Worm (Caenorhabditis elegans) whole organism, L2 larva: ENCODE measurements around the gene C30G12.2.

Experiments
- C34F6.9 ChIP-seq: fragments of 150-350 bp; optimal IDR thresholded peaks from 2 replicates; lab custom pipeline; 2014; ENCODE audit warnings: missing biosample characterization, missing genetic modification characterization
- F13H6.1 ChIP-seq: sonication (generic microtip); optimal IDR thresholded peaks from 2 replicates; lab custom pipeline; 2016; ENCODE audit warnings: missing genetic modification characterization, missing compliant biosample characterization
- R02D3.7 ChIP-seq: fragments of 150-350 bp; optimal IDR thresholded peaks from 2 replicates; lab custom pipeline; 2014; ENCODE audit warnings: missing biosample characterization, missing genetic modification characterization
- Y55F3AM.14 ChIP-seq: fragments of 200-800 bp; sonication (Bioruptor generic); optimal IDR thresholded peaks from 2 replicates; lab custom pipeline; 2018; ENCODE audit warnings: mild to moderate bottlenecking, missing genetic modification characterization, missing compliant biosample characterization
- ZK546.5 ChIP-seq: sonication (generic microtip); optimal IDR thresholded peaks from 2 replicates; lab custom pipeline; 2017; ENCODE audit warnings: missing biosample characterization, missing genetic modification characterization
- alr-1 ChIP-seq: fragments of 150-350 bp; optimal IDR thresholded peaks from 2 replicates; lab custom pipeline; 2014; ENCODE audit warnings: missing biosample characterization, missing genetic modification characterization
- aly-2 ChIP-seq: fragments of 150-350 bp; optimal IDR thresholded peaks from 2 replicates; lab custom pipeline; 2014; ENCODE audit warnings: missing biosample characterization, missing genetic modification characterization
- ama-1 ChIP-seq: fragments of 150-350 bp; optimal IDR thresholded peaks from 2 replicates; lab custom pipeline; 2018; ENCODE audit warnings: inconsistent platforms
- blmp-1 ChIP-seq: sonication (generic microtip); optimal IDR thresholded peaks from 2 replicates; lab custom pipeline; 2017; ENCODE audit warnings: missing genetic modification characterization, mild to moderate bottlenecking, missing compliant biosample characterization, antibody characterized with exemption, moderate library complexity; ENCODE audit not compliant: insufficient read depth
- ceh-16 ChIP-seq: fragments of 150-350 bp; optimal IDR thresholded peaks from 2 replicates; lab custom pipeline; 2014; ENCODE audit warnings: missing biosample characterization, missing genetic modification characterization
- crh-2 ChIP-seq: sonication (generic microtip); optimal IDR thresholded peaks from 2 replicates; lab custom pipeline; 2017; ENCODE audit warnings: missing biosample characterization, missing genetic modification characterization
- dmd-4 ChIP-seq: sonication (generic microtip); optimal IDR thresholded peaks from 2 replicates; lab custom pipeline; 2017; ENCODE audit warnings: missing biosample characterization, missing genetic modification characterization
- elt-1 ChIP-seq: fragments of 150-350 bp; optimal IDR thresholded peaks from 2 replicates; lab custom pipeline; 2014; ENCODE audit warnings: missing biosample characterization, missing genetic modification characterization
- fos-1 ChIP-seq: fragments of 150-350 bp; optimal IDR thresholded peaks from 2 replicates; lab custom pipeline; 2014; ENCODE audit warnings: missing biosample characterization, missing genetic modification characterization
- gmeb-1 ChIP-seq: fragments of 150-350 bp; optimal IDR thresholded peaks from 2 replicates; lab custom pipeline; 2014; ENCODE audit warnings: missing biosample characterization, missing genetic modification characterization
- lin-11 ChIP-seq: fragments of 150-350 bp; sonication (generic microtip); optimal IDR thresholded peaks from 2 replicates; lab custom pipeline; 2014; ENCODE audit warnings: missing biosample characterization, missing genetic modification characterization, inconsistent platforms, mixed read lengths
- lin-13 ChIP-seq: fragments of 150-350 bp; optimal IDR thresholded peaks from 2 replicates; lab custom pipeline; 2014; ENCODE audit warnings: missing biosample characterization, missing genetic modification reagents, missing genetic modification characterization
- lsy-2 ChIP-seq, 2 experiments: fragments of 150-350 bp in 1 of 2; sonication (generic microtip) in 1 of 2; optimal IDR thresholded peaks; 2 replicates each; lab custom pipeline; 2014 to 2017; ENCODE audit warnings: missing biosample characterization in 2 of 2, missing genetic modification characterization in 2 of 2
- mab-5 ChIP-seq: fragments of 150-350 bp; optimal IDR thresholded peaks from 2 replicates; lab custom pipeline; 2014; ENCODE audit warnings: missing biosample characterization, missing genetic modification characterization
- mbf-1 ChIP-seq: sonication (generic microtip); optimal IDR thresholded peaks from 2 replicates; lab custom pipeline; 2017; ENCODE audit warnings: missing biosample characterization, missing genetic modification characterization
- mdl-1 ChIP-seq, 2 experiments: fragments of 150-350 bp in 1 of 2; sonication (generic microtip) in 1 of 2; optimal IDR thresholded peaks; 2 replicates each; lab custom pipeline; 2017; ENCODE audit warnings: missing biosample characterization in 2 of 2, missing genetic modification characterization in 2 of 2
- nhr-11 ChIP-seq: fragments of 150-350 bp; optimal IDR thresholded peaks from 2 replicates; lab custom pipeline; 2014; ENCODE audit warnings: missing biosample characterization, missing genetic modification characterization
- nhr-12 ChIP-seq: fragments of 150-350 bp; optimal IDR thresholded peaks from 2 replicates; lab custom pipeline; 2014; ENCODE audit warnings: missing biosample characterization, missing genetic modification characterization
- nhr-129 ChIP-seq: fragments of 150-350 bp; optimal IDR thresholded peaks from 2 replicates; lab custom pipeline; 2014; ENCODE audit warnings: missing biosample characterization, missing genetic modification characterization
- nhr-21 ChIP-seq: fragments of 150-350 bp; optimal IDR thresholded peaks from 2 replicates; lab custom pipeline; 2014; ENCODE audit warnings: missing biosample characterization, missing genetic modification characterization
- nhr-237 ChIP-seq: fragments of 150-350 bp; optimal IDR thresholded peaks from 2 replicates; lab custom pipeline; 2014; ENCODE audit warnings: missing biosample characterization, missing genetic modification characterization
- nhr-25 ChIP-seq: fragments of 150-350 bp; sonication (generic microtip); optimal IDR thresholded peaks from 3 replicates; lab custom pipeline; 2014; ENCODE audit warnings: missing biosample characterization, missing genetic modification characterization
- nhr-6 ChIP-seq: fragments of 150-350 bp; optimal IDR thresholded peaks from 2 replicates; lab custom pipeline; 2014; ENCODE audit warnings: missing biosample characterization, missing genetic modification characterization
- nhr-77 ChIP-seq: fragments of 150-350 bp; optimal IDR thresholded peaks from 2 replicates; lab custom pipeline; 2014; ENCODE audit warnings: missing biosample characterization, missing genetic modification characterization
- sem-4 ChIP-seq: fragments of 150-350 bp; optimal IDR thresholded peaks from 2 replicates; lab custom pipeline; 2014; ENCODE audit warnings: missing biosample characterization, missing genetic modification reagents, missing genetic modification characterization
- sma-3 ChIP-seq: sonication (generic microtip); optimal IDR thresholded peaks from 2 replicates; lab custom pipeline; 2016; ENCODE audit warnings: missing genetic modification reagents, missing genetic modification characterization, missing compliant biosample characterization
- sma-9 ChIP-seq, 2 experiments: fragments of 150-350 bp in 1 of 2; sonication (generic microtip) in 1 of 2; optimal IDR thresholded peaks; 2 replicates each; lab custom pipeline; 2014 to 2016; ENCODE audit warnings: missing genetic modification characterization in 2 of 2, mild to moderate bottlenecking in 1 of 2, missing biosample characterization in 1 of 2, missing compliant biosample characterization in 1 of 2, missing genetic modification reagents in 1 of 2, moderate library complexity in 1 of 2
- snpc-4 ChIP-seq: fragments of 150-350 bp; optimal IDR thresholded peaks from 2 replicates; lab custom pipeline; 2014; ENCODE audit warnings: missing biosample characterization, missing genetic modification characterization
- unc-55 ChIP-seq: fragments of 150-350 bp; sonication (generic microtip); optimal IDR thresholded peaks from 3 replicates; lab custom pipeline; 2014; ENCODE audit warnings: missing biosample characterization, missing genetic modification reagents, missing genetic modification characterization
- ztf-1 ChIP-seq: fragments of 200-800 bp; sonication (Bioruptor generic); conservative IDR thresholded peaks from 2 replicates; pipeline ENCODE4 v1.3.6; 2022; ENCODE audit warnings: missing genetic modification characterization, missing compliant biosample characterization
- ztf-11 ChIP-seq: sonication (generic microtip); optimal IDR thresholded peaks from 2 replicates; lab custom pipeline; 2017; ENCODE audit warnings: missing biosample characterization, missing genetic modification characterization
- ztf-4 ChIP-seq: fragments of 150-350 bp; optimal IDR thresholded peaks from 2 replicates; lab custom pipeline; 2014; ENCODE audit warnings: missing biosample characterization, missing genetic modification characterization

The C30G12.2 gene

ce11 chrII:7319471-7319870, 29.2 kb downstream of the C30G12.2 start:
- TF ChIP-seq mab-5 (tag; lab: Kevin White, UChicago) (no peak), unc-55 (GFP tag; lab: Kevin White, UChicago) (peak; percentile 8), ZK546.5 (tag; lab: Kevin White, UChicago) (no peak), mbf-1 (tag; lab: Kevin White, UChicago) (no peak), Y55F3AM.14 (GFP tag; lab: Kevin White, UChicago) (peak; percentile 80)

ce11 chrII:7323317-7323716, 33.1 kb downstream of the C30G12.2 start:
- no peak for TF ChIP-seq ztf-11 (tag; lab: Kevin White, UChicago)
- TF ChIP-seq sma-9 (GFP tag; optimal IDR thresholded peaks at IDR 0.05; lab: Kevin White, UChicago): peak; percentile 84
- TF ChIP-seq sma-9 (tag; optimal IDR thresholded peaks at IDR 0.05; lab: Kevin White, UChicago): no peak
- TF ChIP-seq mab-5 (tag; lab: Kevin White, UChicago): no peak
- TF ChIP-seq ztf-4: peak; percentile 63
- peak; percentile 82 for TF ChIP-seq nhr-129 (tag; lab: Kevin White, UChicago)
- no peak for TF ChIP-seq nhr-21 (tag; lab: Kevin White, UChicago)
- peak; percentile 22 for TF ChIP-seq crh-2
- no peak for TF ChIP-seq aly-2 (tag; lab: Kevin White, UChicago)
- TF ChIP-seq F13H6.1 (tag; lab: Kevin White, UChicago): peak; percentile 83
- no peak for TF ChIP-seq elt-1 (tag; lab: Kevin White, UChicago)
- peak in 1 of 2 experiments; percentile 48 for TF ChIP-seq lsy-2 (tag; optimal IDR thresholded peaks at IDR 0.05; lab: Kevin White, UChicago)
- TF ChIP-seq nhr-25 (tag; lab: Kevin White, UChicago): no peak
- TF ChIP-seq C34F6.9 (tag; lab: Kevin White, UChicago): peak; percentile 57
- TF ChIP-seq mdl-1 (tag; optimal IDR thresholded peaks at IDR 0.05; lab: Kevin White, UChicago): peak in 1 of 2 experiments; percentile 25
- TF ChIP-seq lin-13 (GFP tag; lab: Kevin White, UChicago): peak; percentile 18
- TF ChIP-seq ceh-16 (tag; lab: Kevin White, UChicago): no peak
- peak; percentile 53 for TF ChIP-seq nhr-6

ce11 chrII:7323925-7324324, 33.7 kb downstream of the C30G12.2 start, which contains the start of gene F21D12.3:
F21D12.3 (minus strand) TSS chrII:7324025.
- TF ChIP-seq unc-55 (GFP tag; lab: Kevin White, UChicago): peak; percentile 44
- TF ChIP-seq mab-5 (tag; lab: Kevin White, UChicago): no peak
- TF ChIP-seq, all 48 proteins: peak for 1

ce11 chrII:7325063-7325480, 34.8 kb downstream of the C30G12.2 start:
- TF ChIP-seq nhr-129 (tag; lab: Kevin White, UChicago) (peak; percentile 25), lin-11 (no peak), nhr-6 (no peak), sma-3 (GFP tag; lab: Kevin White, UChicago) (no peak), sma-9 (GFP tag; optimal IDR thresholded peaks at IDR 0.05; lab: Kevin White, UChicago) (peak; percentile 52), sma-9 (tag; optimal IDR thresholded peaks at IDR 0.05; lab: Kevin White, UChicago) (no peak), nhr-21 (tag; lab: Kevin White, UChicago) (no peak), aly-2 (tag; lab: Kevin White, UChicago) (no peak), lsy-2 (tag; optimal IDR thresholded peaks at IDR 0.05; lab: Kevin White, UChicago) (peak in 1 of 2 experiments; percentile 50), mab-5 (tag; lab: Kevin White, UChicago) (no peak), ama-1 (lab: Kevin White, UChicago) (peak; percentile 16), ztf-1 (no peak), nhr-77 (no peak), sem-4 (peak; percentile 19), nhr-12 (tag; lab: Kevin White, UChicago) (no peak), nhr-11 (no peak), alr-1 (tag; lab: Kevin White, UChicago) (no peak), snpc-4 (tag; lab: Kevin White, UChicago) (no peak), nhr-237 (no peak), dmd-4 (tag; lab: Kevin White, UChicago) (no peak), unc-55 (GFP tag; lab: Kevin White, UChicago) (peak; percentile 55), gmeb-1 (no peak), fos-1 (peak; percentile 4), F13H6.1 (tag; lab: Kevin White, UChicago) (peak; percentile 23), blmp-1 (tag; lab: Kevin White, UChicago) (no peak), R02D3.7 (no peak), crh-2 (peak; percentile 86), C34F6.9 (tag; lab: Kevin White, UChicago) (peak; percentile 44)
- TF ChIP-seq, all 48 proteins: peak for 10
